Worm (Caenorhabditis elegans): ENCODE data around the gene math-45.
"Not testable (repeated sequence)": the region's sequence is repeated elsewhere in the genome, so short reads cannot be mapped to it uniquely, and the experiment has no call there.

Gene math-45

ce11 chrII:1543182-1543581 is 25.9 kb upstream of the math-45 start, which contains the start of gene K05F6.4:
Gene K05F6.4 (plus strand): TSS chrII:1543482.
- not testable (repeated sequence) for TF ChIP-seq nhr-43 (tag; optimal IDR thresholded peaks at IDR 0.05; ENCODE audit: poor library complexity, severe bottlenecking); ceh-16 (tag; optimal IDR thresholded peaks at IDR 0.05); snpc-4 (tag; optimal IDR thresholded peaks at IDR 0.05)

- TF ChIP-seq nhr-77, hmg-11, ztf-4 (tag; optimal IDR thresholded peaks at IDR 0.05): not testable (repeated sequence)
Measured at ce11 chrII:1540628-1541027, 23.4 kb upstream of the math-45 start, which contains the start of gene poml-4. Gene poml-4 (plus strand): TSS chrII:1540928.

ce11 chrII:1538589-1538988 is 21.3 kb upstream of the math-45 start, which contains the start of gene fbxb-44:
Gene fbxb-44 (plus strand): TSS chrII:1538889.
- TF ChIP-seq snpc-4 (tag; optimal IDR thresholded peaks at IDR 0.05) (no peak), ceh-82 (tag; optimal IDR thresholded peaks at IDR 0.05) (no peak), lsy-12 (tag; optimal IDR thresholded peaks at IDR 0.05) (no peak), ama-1 (optimal IDR thresholded peaks at IDR 0.05) (no peak), mdl-1 (tag; optimal IDR thresholded peaks at IDR 0.05) (no peak), ceh-9 (tag; optimal IDR thresholded peaks at IDR 0.05) (no peak), unc-62 (GFP tag; optimal IDR thresholded peaks at IDR 0.05) (no peak), jun-1 (tag; optimal IDR thresholded peaks at IDR 0.05) (no peak), nhr-237 (tag; optimal IDR thresholded peaks at IDR 0.05) (no peak), elt-3 (tag; optimal IDR thresholded peaks at IDR 0.05) (no peak), nhr-76 (tag; optimal IDR thresholded peaks at IDR 0.05) (no peak), lin-15B (tag; optimal IDR thresholded peaks at IDR 0.05) (no peak), nhr-43 (tag; optimal IDR thresholded peaks at IDR 0.05; ENCODE audit: poor library complexity, severe bottlenecking) (no peak), fkh-10 (GFP tag; optimal IDR thresholded peaks at IDR 0.05) (no peak), lin-39 (tag; optimal IDR thresholded peaks at IDR 0.05) (no peak), sea-2 (GFP tag; optimal IDR thresholded peaks at IDR 0.05) (no peak), nhr-77 (tag; optimal IDR thresholded peaks at IDR 0.05) (no peak)

ce11 chrII:1537321-1537720 is 20.1 kb upstream of the math-45 start, which contains the start of gene fbxb-42:
Gene fbxb-42 (plus strand): TSS chrII:1537621.
- TF ChIP-seq ztf-11 (tag; optimal IDR thresholded peaks at IDR 0.05) = no peak
- TF ChIP-seq nhr-76 (tag; optimal IDR thresholded peaks at IDR 0.05) = no peak
- no peak for TF ChIP-seq egl-27 (tag; optimal IDR thresholded peaks at IDR 0.05)
- no peak for TF ChIP-seq skn-1 (tag; optimal IDR thresholded peaks at IDR 0.05)
- TF ChIP-seq eor-1 (tag; optimal IDR thresholded peaks at IDR 0.05) = no peak
- TF ChIP-seq pha-4 (tag; optimal IDR thresholded peaks at IDR 0.05) = no peak

- TF ChIP-seq fkh-2 (tag; optimal IDR thresholded peaks at IDR 0.05) = no peak
- no peak for TF ChIP-seq egl-5 (tag; optimal IDR thresholded peaks at IDR 0.05)
- TF ChIP-seq R02D3.7 (tag; optimal IDR thresholded peaks at IDR 0.05) = no peak
- TF ChIP-seq lsy-12 (tag; optimal IDR thresholded peaks at IDR 0.05) = no peak
- no peak for TF ChIP-seq ceh-82 (tag; optimal IDR thresholded peaks at IDR 0.05)
- no peak for TF ChIP-seq pha-4 (tag; optimal IDR thresholded peaks at IDR 0.05)
Measured at ce11 chrII:1535931-1536330, 18.7 kb upstream of the math-45 start, which contains the start of gene fbxb-43. Gene fbxb-43 (plus strand): TSS chrII:1536231.

- TF ChIP-seq jun-1 (tag; optimal IDR thresholded peaks at IDR 0.05) = no peak
- TF ChIP-seq nhr-67 (tag; optimal IDR thresholded peaks at IDR 0.05) = no peak
- no peak for TF ChIP-seq nhr-77 (tag; optimal IDR thresholded peaks at IDR 0.05)
- no peak for TF ChIP-seq R02D3.7 (tag; optimal IDR thresholded peaks at IDR 0.05)
- TF ChIP-seq nhr-25 (tag; optimal IDR thresholded peaks at IDR 0.05) = no peak
- no peak for TF ChIP-seq ceh-82 (tag; optimal IDR thresholded peaks at IDR 0.05)
- no peak for TF ChIP-seq egl-27 (tag; optimal IDR thresholded peaks at IDR 0.05)
- no peak for TF ChIP-seq mdl-1 (tag; optimal IDR thresholded peaks at IDR 0.05)
- TF ChIP-seq pqm-1 (tag; optimal IDR thresholded peaks at IDR 0.05) = no peak
- TF ChIP-seq snpc-4 (tag; optimal IDR thresholded peaks at IDR 0.05) = no peak
- no peak for TF ChIP-seq lin-39 (tag; optimal IDR thresholded peaks at IDR 0.05)
- no peak for TF ChIP-seq fkh-10 (GFP tag; optimal IDR thresholded peaks at IDR 0.05)
- no peak for TF ChIP-seq elt-3 (tag; optimal IDR thresholded peaks at IDR 0.05)
- no peak for TF ChIP-seq hmg-11 (tag; optimal IDR thresholded peaks at IDR 0.05)
- no peak for TF ChIP-seq ztf-11 (tag; optimal IDR thresholded peaks at IDR 0.05)
- TF ChIP-seq lsy-12 (tag; optimal IDR thresholded peaks at IDR 0.05) = no peak
- no peak for TF ChIP-seq fkh-2 (tag; optimal IDR thresholded peaks at IDR 0.05)
- no peak for TF ChIP-seq ceh-9 (tag; optimal IDR thresholded peaks at IDR 0.05)
Measured at ce11 chrII:1529057-1529456, 11.8 kb upstream of the math-45 start, which contains the start of gene Y51H7BR.4. Gene Y51H7BR.4 (plus strand): TSS chrII:1529357.

All from whole organism, L3 larva.